Worm (Caenorhabditis elegans) whole organism, L2 larva: ENCODE measurements around the gene scav-5.

Source experiments
- C34F6.9 ChIP-seq: fragments of 150-350 bp; optimal IDR thresholded peaks from 2 replicates; lab custom pipeline; 2014; ENCODE audit warnings: missing biosample characterization, missing genetic modification characterization
- R02D3.7 ChIP-seq: fragments of 150-350 bp; optimal IDR thresholded peaks from 2 replicates; lab custom pipeline; 2014; ENCODE audit warnings: missing biosample characterization, missing genetic modification characterization
- ZK546.5 ChIP-seq: sonication (generic microtip); optimal IDR thresholded peaks from 2 replicates; lab custom pipeline; 2017; ENCODE audit warnings: missing biosample characterization, missing genetic modification characterization
- alr-1 ChIP-seq: fragments of 150-350 bp; optimal IDR thresholded peaks from 2 replicates; lab custom pipeline; 2014; ENCODE audit warnings: missing biosample characterization, missing genetic modification characterization
- aly-2 ChIP-seq: fragments of 150-350 bp; optimal IDR thresholded peaks from 2 replicates; lab custom pipeline; 2014; ENCODE audit warnings: missing biosample characterization, missing genetic modification characterization
- blmp-1 ChIP-seq: sonication (generic microtip); optimal IDR thresholded peaks from 2 replicates; lab custom pipeline; 2017; ENCODE audit warnings: missing genetic modification characterization, mild to moderate bottlenecking, missing compliant biosample characterization, antibody characterized with exemption, moderate library complexity; ENCODE audit not compliant: insufficient read depth
- ceh-16 ChIP-seq: fragments of 150-350 bp; optimal IDR thresholded peaks from 2 replicates; lab custom pipeline; 2014; ENCODE audit warnings: missing biosample characterization, missing genetic modification characterization
- crh-2 ChIP-seq: sonication (generic microtip); optimal IDR thresholded peaks from 2 replicates; lab custom pipeline; 2017; ENCODE audit warnings: missing biosample characterization, missing genetic modification characterization
- elt-1 ChIP-seq: fragments of 150-350 bp; optimal IDR thresholded peaks from 2 replicates; lab custom pipeline; 2014; ENCODE audit warnings: missing biosample characterization, missing genetic modification characterization
- elt-3 ChIP-seq: sonication (generic microtip); optimal IDR thresholded peaks from 2 replicates; lab custom pipeline; 2017; ENCODE audit warnings: missing biosample characterization, missing genetic modification characterization
- fos-1 ChIP-seq: fragments of 150-350 bp; optimal IDR thresholded peaks from 2 replicates; lab custom pipeline; 2014; ENCODE audit warnings: missing biosample characterization, missing genetic modification characterization
- gmeb-1 ChIP-seq: fragments of 150-350 bp; optimal IDR thresholded peaks from 2 replicates; lab custom pipeline; 2014; ENCODE audit warnings: missing biosample characterization, missing genetic modification characterization
- lin-11 ChIP-seq: fragments of 150-350 bp; sonication (generic microtip); optimal IDR thresholded peaks from 2 replicates; lab custom pipeline; 2014; ENCODE audit warnings: missing biosample characterization, missing genetic modification characterization, inconsistent platforms, mixed read lengths
- lin-39 ChIP-seq: fragments of 150-350 bp; optimal IDR thresholded peaks from 2 replicates; lab custom pipeline; 2014; ENCODE audit warnings: missing biosample characterization, missing genetic modification reagents, missing genetic modification characterization
- lsy-2 ChIP-seq, 2 experiments: fragments of 150-350 bp in 1 of 2; sonication (generic microtip) in 1 of 2; optimal IDR thresholded peaks; 2 replicates each; lab custom pipeline; 2014 to 2017; ENCODE audit warnings: missing biosample characterization in 2 of 2, missing genetic modification characterization in 2 of 2
- mbf-1 ChIP-seq: sonication (generic microtip); optimal IDR thresholded peaks from 2 replicates; lab custom pipeline; 2017; ENCODE audit warnings: missing biosample characterization, missing genetic modification characterization
- mdl-1 ChIP-seq, 2 experiments: fragments of 150-350 bp in 1 of 2; sonication (generic microtip) in 1 of 2; optimal IDR thresholded peaks; 2 replicates each; lab custom pipeline; 2017; ENCODE audit warnings: missing biosample characterization in 2 of 2, missing genetic modification characterization in 2 of 2
- nhr-12 ChIP-seq: fragments of 150-350 bp; optimal IDR thresholded peaks from 2 replicates; lab custom pipeline; 2014; ENCODE audit warnings: missing biosample characterization, missing genetic modification characterization
- nhr-129 ChIP-seq: fragments of 150-350 bp; optimal IDR thresholded peaks from 2 replicates; lab custom pipeline; 2014; ENCODE audit warnings: missing biosample characterization, missing genetic modification characterization
- nhr-21 ChIP-seq: fragments of 150-350 bp; optimal IDR thresholded peaks from 2 replicates; lab custom pipeline; 2014; ENCODE audit warnings: missing biosample characterization, missing genetic modification characterization
- nhr-23 ChIP-seq: fragments of 150-350 bp; optimal IDR thresholded peaks from 2 replicates; lab custom pipeline; 2014; ENCODE audit warnings: missing biosample characterization, missing genetic modification reagents, missing genetic modification characterization
- nhr-237 ChIP-seq: fragments of 150-350 bp; optimal IDR thresholded peaks from 2 replicates; lab custom pipeline; 2014; ENCODE audit warnings: missing biosample characterization, missing genetic modification characterization
- nhr-25 ChIP-seq: fragments of 150-350 bp; sonication (generic microtip); optimal IDR thresholded peaks from 3 replicates; lab custom pipeline; 2014; ENCODE audit warnings: missing biosample characterization, missing genetic modification characterization
- nhr-6 ChIP-seq: fragments of 150-350 bp; optimal IDR thresholded peaks from 2 replicates; lab custom pipeline; 2014; ENCODE audit warnings: missing biosample characterization, missing genetic modification characterization
- nhr-77 ChIP-seq: fragments of 150-350 bp; optimal IDR thresholded peaks from 2 replicates; lab custom pipeline; 2014; ENCODE audit warnings: missing biosample characterization, missing genetic modification characterization
- peb-1 ChIP-seq: fragments of 150-350 bp; optimal IDR thresholded peaks from 2 replicates; lab custom pipeline; 2014; ENCODE audit warnings: missing biosample characterization, missing genetic modification characterization
- sem-4 ChIP-seq: fragments of 150-350 bp; optimal IDR thresholded peaks from 2 replicates; lab custom pipeline; 2014; ENCODE audit warnings: missing biosample characterization, missing genetic modification reagents, missing genetic modification characterization
- sma-3 ChIP-seq: sonication (generic microtip); optimal IDR thresholded peaks from 2 replicates; lab custom pipeline; 2016; ENCODE audit warnings: missing genetic modification reagents, missing genetic modification characterization, missing compliant biosample characterization
- sma-9 ChIP-seq, 2 experiments: fragments of 150-350 bp in 1 of 2; sonication (generic microtip) in 1 of 2; optimal IDR thresholded peaks; 2 replicates each; lab custom pipeline; 2014 to 2016; ENCODE audit warnings: missing genetic modification characterization in 2 of 2, mild to moderate bottlenecking in 1 of 2, missing biosample characterization in 1 of 2, missing compliant biosample characterization in 1 of 2, missing genetic modification reagents in 1 of 2, moderate library complexity in 1 of 2
- snpc-4 ChIP-seq: fragments of 150-350 bp; optimal IDR thresholded peaks from 2 replicates; lab custom pipeline; 2014; ENCODE audit warnings: missing biosample characterization, missing genetic modification characterization
- unc-39 ChIP-seq: fragments of 150-350 bp; optimal IDR thresholded peaks from 2 replicates; lab custom pipeline; 2014; ENCODE audit warnings: missing biosample characterization, missing genetic modification characterization
- unc-62 ChIP-seq: fragments of 150-350 bp; optimal IDR thresholded peaks from 2 replicates; lab custom pipeline; 2014; ENCODE audit warnings: missing biosample characterization, missing genetic modification reagents, missing genetic modification characterization
- zag-1 ChIP-seq: fragments of 150-350 bp; optimal IDR thresholded peaks from 2 replicates; lab custom pipeline; 2014; ENCODE audit warnings: missing biosample characterization, missing genetic modification characterization
- ztf-1 ChIP-seq: fragments of 200-800 bp; sonication (Bioruptor generic); conservative IDR thresholded peaks from 2 replicates; pipeline ENCODE4 v1.3.6; 2022; ENCODE audit warnings: missing genetic modification characterization, missing compliant biosample characterization
- ztf-11 ChIP-seq: sonication (generic microtip); optimal IDR thresholded peaks from 2 replicates; lab custom pipeline; 2017; ENCODE audit warnings: missing biosample characterization, missing genetic modification characterization
- ztf-4 ChIP-seq: fragments of 150-350 bp; optimal IDR thresholded peaks from 2 replicates; lab custom pipeline; 2014; ENCODE audit warnings: missing biosample characterization, missing genetic modification characterization

The scav-5 gene

ce11 chrX:9869522-9869921 lies 11.4 kb downstream of the scav-5 start, which contains the start of gene R07B1.13:
Gene R07B1.13, plus strand, starts transcription at chrX:9869822.
- no peak for TF ChIP-seq lin-39 (tag; lab: Kevin White, UChicago)
- TF ChIP-seq nhr-6 (tag; lab: Kevin White, UChicago), result no peak
- no peak for TF ChIP-seq ZK546.5 (tag; lab: Kevin White, UChicago)
- TF ChIP-seq nhr-129 (tag; lab: Kevin White, UChicago), result no peak
- TF ChIP-seq nhr-25 (tag; lab: Kevin White, UChicago), result no peak
- TF ChIP-seq fos-1, result no peak
- TF ChIP-seq ztf-11 (tag; lab: Kevin White, UChicago), result no peak
- TF ChIP-seq ztf-4, result no peak
- no peak for TF ChIP-seq crh-2
- no peak for TF ChIP-seq zag-1 (tag; lab: Kevin White, UChicago)
- no peak for TF ChIP-seq R02D3.7 (tag; lab: Kevin White, UChicago)
- TF ChIP-seq elt-1 (tag; lab: Kevin White, UChicago), result no peak
- no peak for TF ChIP-seq mbf-1 (tag; lab: Kevin White, UChicago)
- no peak for TF ChIP-seq unc-39 (tag; lab: Kevin White, UChicago)
- no peak for TF ChIP-seq elt-3 (tag; lab: Kevin White, UChicago)
- no peak for TF ChIP-seq C34F6.9 (tag; lab: Kevin White, UChicago)
- TF ChIP-seq nhr-23 (tag; lab: Kevin White, UChicago), result no peak

DNA sequence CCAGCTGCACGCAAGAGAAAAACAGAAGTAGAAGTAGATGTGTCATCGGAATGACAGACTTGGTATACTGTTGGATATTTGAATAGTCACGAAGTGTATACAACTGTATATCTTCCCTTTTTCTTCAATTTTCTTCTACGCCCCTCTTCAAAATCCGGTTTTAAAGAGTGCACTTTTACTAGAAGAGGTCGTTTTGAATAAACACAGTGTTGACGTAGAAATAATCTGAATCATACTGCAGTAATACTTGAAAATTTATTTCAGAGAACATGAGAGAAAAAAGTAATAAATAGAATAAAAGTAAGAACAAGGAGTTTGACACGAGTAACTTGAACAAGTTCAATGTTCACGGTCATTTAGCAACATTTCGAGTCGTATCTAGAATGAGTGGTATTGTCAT lies 14.4 kb downstream of the scav-5 start, which contains the start of gene R07B1.8:
TSS of gene R07B1.8 (minus strand) at position 101 of the 400 bp plus-strand sequence.
- TF ChIP-seq blmp-1 (tag; lab: Kevin White, UChicago), result no peak
- TF ChIP-seq gmeb-1 (tag; lab: Kevin White, UChicago), result no peak
- no peak for TF ChIP-seq aly-2 (tag; lab: Kevin White, UChicago)
- no peak for TF ChIP-seq zag-1 (tag; lab: Kevin White, UChicago)
- no peak for TF ChIP-seq elt-1 (tag; lab: Kevin White, UChicago)
- TF ChIP-seq fos-1, result no peak
- no peak for TF ChIP-seq C34F6.9 (tag; lab: Kevin White, UChicago)
- TF ChIP-seq elt-3 (tag; lab: Kevin White, UChicago), result no peak
- TF ChIP-seq sma-3 (GFP tag; lab: Kevin White, UChicago), result no peak
- no peak for TF ChIP-seq nhr-129 (tag; lab: Kevin White, UChicago)
- no peak for TF ChIP-seq lin-11 (tag; lab: Kevin White, UChicago)
- TF ChIP-seq ceh-16 (tag; lab: Kevin White, UChicago), result no peak

DNA sequence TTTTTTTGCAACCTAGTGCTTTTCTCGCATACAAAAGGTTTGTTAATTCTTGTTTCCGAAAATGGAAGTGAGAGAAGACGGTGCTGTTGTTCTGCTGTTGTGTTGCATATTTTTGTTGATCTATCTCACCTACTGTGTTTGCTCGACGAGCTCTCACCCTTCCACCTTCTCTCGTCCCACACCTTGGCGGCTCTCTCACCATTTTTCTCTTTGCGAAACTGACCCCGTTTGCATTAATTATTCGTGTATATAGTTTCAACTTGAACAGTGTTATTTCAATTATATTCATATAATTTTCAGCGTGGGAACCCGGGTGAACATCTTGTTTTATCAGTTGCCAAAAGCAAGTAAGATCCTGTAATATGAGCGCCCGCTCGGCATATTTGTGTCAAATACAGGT lies 19.0 kb downstream of the scav-5 start, which contains the start of gene R07B1.9:
TSS of gene R07B1.9 (plus strand) at position 301 of the 400 bp plus-strand sequence.
- TF ChIP-seq ztf-11 (tag; lab: Kevin White, UChicago), result no peak
- no peak for TF ChIP-seq ceh-16 (tag; lab: Kevin White, UChicago)
- TF ChIP-seq C34F6.9 (tag; lab: Kevin White, UChicago), result no peak
- no peak for TF ChIP-seq sma-3 (GFP tag; lab: Kevin White, UChicago)
- no peak for TF ChIP-seq nhr-25 (tag; lab: Kevin White, UChicago)
- TF ChIP-seq ztf-1, result no peak
- no peak for TF ChIP-seq mbf-1 (tag; lab: Kevin White, UChicago)
- no peak for TF ChIP-seq nhr-237 (tag; lab: Kevin White, UChicago)
- TF ChIP-seq blmp-1 (tag; lab: Kevin White, UChicago), result no peak
- no peak for TF ChIP-seq unc-39 (tag; lab: Kevin White, UChicago)
- no peak for TF ChIP-seq sma-9 (GFP tag; optimal IDR thresholded peaks at IDR 0.05; lab: Kevin White, UChicago)
- no peak for TF ChIP-seq sma-9 (tag; optimal IDR thresholded peaks at IDR 0.05; lab: Kevin White, UChicago)
- TF ChIP-seq nhr-129 (tag; lab: Kevin White, UChicago), result no peak

ce11 chrX:9882112-9882511 lies 23.9 kb downstream of the scav-5 start, which contains the start of gene glo-1:
Gene glo-1, minus strand, starts transcription at chrX:9882212.
- TF ChIP-seq alr-1 (tag; lab: Kevin White, UChicago) (no peak), fos-1 (no peak), ZK546.5 (tag; lab: Kevin White, UChicago) (no peak), lin-39 (tag; lab: Kevin White, UChicago) (no peak), unc-62 (GFP tag; lab: Kevin White, UChicago) (no peak), nhr-12 (tag; lab: Kevin White, UChicago) (no peak), gmeb-1 (tag; lab: Kevin White, UChicago) (no peak), snpc-4 (tag; lab: Kevin White, UChicago) (no peak), nhr-6 (tag; lab: Kevin White, UChicago) (no peak), elt-3 (tag; lab: Kevin White, UChicago) (no peak), peb-1 (tag; lab: Kevin White, UChicago) (no peak), elt-1 (tag; lab: Kevin White, UChicago) (no peak), ztf-4 (no peak), nhr-77 (tag; lab: Kevin White, UChicago) (no peak), nhr-237 (tag; lab: Kevin White, UChicago) (no peak), mdl-1 (tag; optimal IDR thresholded peaks at IDR 0.05; lab: Kevin White, UChicago) (no peak), sem-4 (tag; lab: Kevin White, UChicago) (no peak), nhr-21 (tag; lab: Kevin White, UChicago) (no peak), ztf-1 (no peak), lsy-2 (tag; optimal IDR thresholded peaks at IDR 0.05; lab: Kevin White, UChicago) (no peak)
